Worm (Caenorhabditis elegans) whole organism, L2 larva: Measurements from ENCODE around the gene C56C10.6.

Experiments used
- C34F6.9 ChIP-seq: fragments of 150-350 bp; optimal IDR thresholded peaks from 2 replicates; lab custom pipeline; 2014; ENCODE audit warnings: missing biosample characterization, missing genetic modification characterization
- F13H6.1 ChIP-seq: sonication (generic microtip); optimal IDR thresholded peaks from 2 replicates; lab custom pipeline; 2016; ENCODE audit warnings: missing genetic modification characterization, missing compliant biosample characterization
- ZK546.5 ChIP-seq: sonication (generic microtip); optimal IDR thresholded peaks from 2 replicates; lab custom pipeline; 2017; ENCODE audit warnings: missing biosample characterization, missing genetic modification characterization
- alr-1 ChIP-seq: fragments of 150-350 bp; optimal IDR thresholded peaks from 2 replicates; lab custom pipeline; 2014; ENCODE audit warnings: missing biosample characterization, missing genetic modification characterization
- ama-1 ChIP-seq: fragments of 150-350 bp; optimal IDR thresholded peaks from 2 replicates; lab custom pipeline; 2018; ENCODE audit warnings: inconsistent platforms
- blmp-1 ChIP-seq: sonication (generic microtip); optimal IDR thresholded peaks from 2 replicates; lab custom pipeline; 2017; ENCODE audit warnings: missing genetic modification characterization, mild to moderate bottlenecking, missing compliant biosample characterization, antibody characterized with exemption, moderate library complexity; ENCODE audit not compliant: insufficient read depth
- crh-2 ChIP-seq: sonication (generic microtip); optimal IDR thresholded peaks from 2 replicates; lab custom pipeline; 2017; ENCODE audit warnings: missing biosample characterization, missing genetic modification characterization
- dmd-4 ChIP-seq: sonication (generic microtip); optimal IDR thresholded peaks from 2 replicates; lab custom pipeline; 2017; ENCODE audit warnings: missing biosample characterization, missing genetic modification characterization
- egl-27 ChIP-seq: sonication (generic microtip); optimal IDR thresholded peaks from 3 replicates; lab custom pipeline; 2017; ENCODE audit warnings: missing biosample characterization, missing genetic modification reagents, missing genetic modification characterization
- elt-1 ChIP-seq: fragments of 150-350 bp; optimal IDR thresholded peaks from 2 replicates; lab custom pipeline; 2014; ENCODE audit warnings: missing biosample characterization, missing genetic modification characterization
- elt-3 ChIP-seq: sonication (generic microtip); optimal IDR thresholded peaks from 2 replicates; lab custom pipeline; 2017; ENCODE audit warnings: missing biosample characterization, missing genetic modification characterization
- fos-1 ChIP-seq: fragments of 150-350 bp; optimal IDR thresholded peaks from 2 replicates; lab custom pipeline; 2014; ENCODE audit warnings: missing biosample characterization, missing genetic modification characterization
- gmeb-1 ChIP-seq: fragments of 150-350 bp; optimal IDR thresholded peaks from 2 replicates; lab custom pipeline; 2014; ENCODE audit warnings: missing biosample characterization, missing genetic modification characterization
- lin-11 ChIP-seq: fragments of 150-350 bp; sonication (generic microtip); optimal IDR thresholded peaks from 2 replicates; lab custom pipeline; 2014; ENCODE audit warnings: missing biosample characterization, missing genetic modification characterization, inconsistent platforms, mixed read lengths
- lin-13 ChIP-seq: fragments of 150-350 bp; optimal IDR thresholded peaks from 2 replicates; lab custom pipeline; 2014; ENCODE audit warnings: missing biosample characterization, missing genetic modification reagents, missing genetic modification characterization
- lin-39 ChIP-seq: fragments of 150-350 bp; optimal IDR thresholded peaks from 2 replicates; lab custom pipeline; 2014; ENCODE audit warnings: missing biosample characterization, missing genetic modification reagents, missing genetic modification characterization
- lsy-2 ChIP-seq, 2 experiments: fragments of 150-350 bp in 1 of 2; sonication (generic microtip) in 1 of 2; optimal IDR thresholded peaks; 2 replicates each; lab custom pipeline; 2014 to 2017; ENCODE audit warnings: missing biosample characterization in 2 of 2, missing genetic modification characterization in 2 of 2
- mab-5 ChIP-seq: fragments of 150-350 bp; optimal IDR thresholded peaks from 2 replicates; lab custom pipeline; 2014; ENCODE audit warnings: missing biosample characterization, missing genetic modification characterization
- mdl-1 ChIP-seq, 2 experiments: fragments of 150-350 bp in 1 of 2; sonication (generic microtip) in 1 of 2; optimal IDR thresholded peaks; 2 replicates each; lab custom pipeline; 2017; ENCODE audit warnings: missing biosample characterization in 2 of 2, missing genetic modification characterization in 2 of 2
- nhr-10 ChIP-seq: sonication (generic microtip); optimal IDR thresholded peaks from 2 replicates; lab custom pipeline; 2017; ENCODE audit warnings: missing biosample characterization, missing genetic modification characterization
- nhr-11 ChIP-seq: fragments of 150-350 bp; optimal IDR thresholded peaks from 2 replicates; lab custom pipeline; 2014; ENCODE audit warnings: missing biosample characterization, missing genetic modification characterization
- nhr-12 ChIP-seq: fragments of 150-350 bp; optimal IDR thresholded peaks from 2 replicates; lab custom pipeline; 2014; ENCODE audit warnings: missing biosample characterization, missing genetic modification characterization
- nhr-129 ChIP-seq: fragments of 150-350 bp; optimal IDR thresholded peaks from 2 replicates; lab custom pipeline; 2014; ENCODE audit warnings: missing biosample characterization, missing genetic modification characterization
- nhr-21 ChIP-seq: fragments of 150-350 bp; optimal IDR thresholded peaks from 2 replicates; lab custom pipeline; 2014; ENCODE audit warnings: missing biosample characterization, missing genetic modification characterization
- nhr-23 ChIP-seq: fragments of 150-350 bp; optimal IDR thresholded peaks from 2 replicates; lab custom pipeline; 2014; ENCODE audit warnings: missing biosample characterization, missing genetic modification reagents, missing genetic modification characterization
- nhr-237 ChIP-seq: fragments of 150-350 bp; optimal IDR thresholded peaks from 2 replicates; lab custom pipeline; 2014; ENCODE audit warnings: missing biosample characterization, missing genetic modification characterization
- nhr-77 ChIP-seq: fragments of 150-350 bp; optimal IDR thresholded peaks from 2 replicates; lab custom pipeline; 2014; ENCODE audit warnings: missing biosample characterization, missing genetic modification characterization
- peb-1 ChIP-seq: fragments of 150-350 bp; optimal IDR thresholded peaks from 2 replicates; lab custom pipeline; 2014; ENCODE audit warnings: missing biosample characterization, missing genetic modification characterization
- sem-4 ChIP-seq: fragments of 150-350 bp; optimal IDR thresholded peaks from 2 replicates; lab custom pipeline; 2014; ENCODE audit warnings: missing biosample characterization, missing genetic modification reagents, missing genetic modification characterization
- skn-1 ChIP-seq: sonication (generic microtip); optimal IDR thresholded peaks from 2 replicates; lab custom pipeline; 2017; ENCODE audit warnings: missing biosample characterization, missing genetic modification characterization
- sma-3 ChIP-seq: sonication (generic microtip); optimal IDR thresholded peaks from 2 replicates; lab custom pipeline; 2016; ENCODE audit warnings: missing genetic modification reagents, missing genetic modification characterization, missing compliant biosample characterization
- sma-9 ChIP-seq, 2 experiments: fragments of 150-350 bp in 1 of 2; sonication (generic microtip) in 1 of 2; optimal IDR thresholded peaks; 2 replicates each; lab custom pipeline; 2014 to 2016; ENCODE audit warnings: missing genetic modification characterization in 2 of 2, mild to moderate bottlenecking in 1 of 2, missing biosample characterization in 1 of 2, missing compliant biosample characterization in 1 of 2, missing genetic modification reagents in 1 of 2, moderate library complexity in 1 of 2
- snpc-4 ChIP-seq: fragments of 150-350 bp; optimal IDR thresholded peaks from 2 replicates; lab custom pipeline; 2014; ENCODE audit warnings: missing biosample characterization, missing genetic modification characterization
- unc-55 ChIP-seq: fragments of 150-350 bp; sonication (generic microtip); optimal IDR thresholded peaks from 3 replicates; lab custom pipeline; 2014; ENCODE audit warnings: missing biosample characterization, missing genetic modification reagents, missing genetic modification characterization
- unc-62 ChIP-seq: fragments of 150-350 bp; optimal IDR thresholded peaks from 2 replicates; lab custom pipeline; 2014; ENCODE audit warnings: missing biosample characterization, missing genetic modification reagents, missing genetic modification characterization
- zag-1 ChIP-seq: fragments of 150-350 bp; optimal IDR thresholded peaks from 2 replicates; lab custom pipeline; 2014; ENCODE audit warnings: missing biosample characterization, missing genetic modification characterization
- ztf-1 ChIP-seq: fragments of 200-800 bp; sonication (Bioruptor generic); conservative IDR thresholded peaks from 2 replicates; pipeline ENCODE4 v1.3.6; 2022; ENCODE audit warnings: missing genetic modification characterization, missing compliant biosample characterization
- ztf-11 ChIP-seq: sonication (generic microtip); optimal IDR thresholded peaks from 2 replicates; lab custom pipeline; 2017; ENCODE audit warnings: missing biosample characterization, missing genetic modification characterization
- ztf-4 ChIP-seq: fragments of 150-350 bp; optimal IDR thresholded peaks from 2 replicates; lab custom pipeline; 2014; ENCODE audit warnings: missing biosample characterization, missing genetic modification characterization

The C56C10.6 gene

ce11 chrII:6558887-6559286 is 22.2 kb downstream of the C56C10.6 start:
- no peak for TF ChIP-seq C34F6.9
- TF ChIP-seq crh-2 (tag; lab: Kevin White, UChicago): no peak
- no peak for TF ChIP-seq lin-13 (GFP tag; lab: Kevin White, UChicago)
- TF ChIP-seq dmd-4 (tag; lab: Kevin White, UChicago): no peak
- no peak for TF ChIP-seq peb-1
- TF ChIP-seq lsy-2 (tag; optimal IDR thresholded peaks at IDR 0.05; lab: Kevin White, UChicago): no peak
- no peak for TF ChIP-seq F13H6.1 (tag; lab: Kevin White, UChicago)
- no peak for TF ChIP-seq nhr-77 (tag; lab: Kevin White, UChicago)
- TF ChIP-seq ztf-11 (tag; lab: Kevin White, UChicago): no peak

- TF ChIP-seq unc-62 (no peak), crh-2 (tag; lab: Kevin White, UChicago) (no peak), blmp-1 (tag; lab: Kevin White, UChicago) (no peak), ztf-1 (no peak), nhr-77 (tag; lab: Kevin White, UChicago) (no peak), mdl-1 (tag; optimal IDR thresholded peaks at IDR 0.05; lab: Kevin White, UChicago) (no peak), nhr-129 (no peak), egl-27 (tag; lab: Kevin White, UChicago) (no peak), sma-9 (GFP tag; optimal IDR thresholded peaks at IDR 0.05; lab: Kevin White, UChicago) (no peak), sma-9 (tag; optimal IDR thresholded peaks at IDR 0.05; lab: Kevin White, UChicago) (no peak), skn-1 (tag; lab: Kevin White, UChicago) (no peak), ztf-11 (tag; lab: Kevin White, UChicago) (no peak), nhr-10 (tag; lab: Kevin White, UChicago) (no peak)
These were observed 26.5 kb downstream of the C56C10.6 start, which contains the start of gene wrn-1 for ce11 chrII:6554677-6555076. TSS of gene wrn-1 (plus strand) at chrII:6554977.

ce11 chrII:6544842-6545410 is 36.2 kb downstream of the C56C10.6 start, which contains the start of gene lron-15:
TSS of gene lron-15 (minus strand) at chrII:6544892.
- no peak for TF ChIP-seq alr-1 (tag; lab: Kevin White, UChicago)
- no peak for TF ChIP-seq nhr-129
- no peak for TF ChIP-seq ama-1 (lab: Kevin White, UChicago)
- no peak for TF ChIP-seq nhr-23 (tag; lab: Kevin White, UChicago)
- no peak for TF ChIP-seq nhr-77 (tag; lab: Kevin White, UChicago)
- TF ChIP-seq nhr-10 (tag; lab: Kevin White, UChicago): no peak
- no peak for TF ChIP-seq nhr-12 (tag; lab: Kevin White, UChicago)
- TF ChIP-seq sma-3: no peak
- TF ChIP-seq fos-1 (tag; lab: Kevin White, UChicago): no peak
- TF ChIP-seq skn-1 (tag; lab: Kevin White, UChicago): no peak
- no peak for TF ChIP-seq C34F6.9
- TF ChIP-seq lin-11 (tag; lab: Kevin White, UChicago): no peak
- TF ChIP-seq elt-3 (tag; lab: Kevin White, UChicago): no peak
- TF ChIP-seq ztf-4 (tag; lab: Kevin White, UChicago): no peak

- TF ChIP-seq sma-3 (peak; percentile 55), sem-4 (no peak), ZK546.5 (tag; lab: Kevin White, UChicago) (no peak), mab-5 (tag; lab: Kevin White, UChicago) (peak; percentile 13), nhr-21 (no peak), nhr-129 (peak; percentile 61), ztf-11 (tag; lab: Kevin White, UChicago) (no peak), alr-1 (tag; lab: Kevin White, UChicago) (no peak), lin-11 (tag; lab: Kevin White, UChicago) (no peak), elt-1 (no peak), nhr-23 (tag; lab: Kevin White, UChicago) (no peak), zag-1 (no peak), unc-55 (GFP tag; lab: Kevin White, UChicago) (peak; percentile 87), lin-13 (GFP tag; lab: Kevin White, UChicago) (peak; percentile 44), lin-39 (tag; lab: Kevin White, UChicago) (no peak), gmeb-1 (tag; lab: Kevin White, UChicago) (peak; percentile 90), crh-2 (tag; lab: Kevin White, UChicago) (peak; percentile 44), nhr-11 (tag; lab: Kevin White, UChicago) (no peak), snpc-4 (tag; lab: Kevin White, UChicago) (no peak), F13H6.1 (tag; lab: Kevin White, UChicago) (peak; percentile 5), blmp-1 (tag; lab: Kevin White, UChicago) (no peak), sma-9 (GFP tag; optimal IDR thresholded peaks at IDR 0.05; lab: Kevin White, UChicago) (peak; percentile 30), sma-9 (tag; optimal IDR thresholded peaks at IDR 0.05; lab: Kevin White, UChicago) (no peak), C34F6.9 (peak; percentile 64), nhr-10 (tag; lab: Kevin White, UChicago) (no peak), lsy-2 (tag; optimal IDR thresholded peaks at IDR 0.05; lab: Kevin White, UChicago) (peak in 1 of 2 experiments; percentile 81), nhr-237 (no peak)
These were observed 45.1 kb downstream of the C56C10.6 start, which contains the start of gene utp-20 for ce11 chrII:6535957-6536424. TSS of gene utp-20 (plus strand) at chrII:6536374.
